Fruit fly (Drosophila melanogaster) whole organism, pupa: ENCODE data around the gene CG7006.

Experiments
- CG10348 ChIP-seq: fragments of 200-800 bp; sonication (Bioruptor generic); IDR thresholded peaks from 2 replicates; pipeline ENCODE4 v1.3.6; 2022; ENCODE audit warnings: missing biosample characterization, missing genetic modification characterization
- CG12605 ChIP-seq: fragments of 200-800 bp; sonication (Bioruptor generic); IDR thresholded peaks from 2 replicates; pipeline ENCODE4 v1.3.6; 2022; ENCODE audit warnings: missing biosample characterization, missing genetic modification characterization
- CG13204 ChIP-seq: fragments of 200-800 bp; sonication (Bioruptor generic); optimal IDR thresholded peaks from 2 replicates; lab custom pipeline; 2018; ENCODE audit warnings: missing biosample characterization, mild to moderate bottlenecking, missing genetic modification characterization, moderate library complexity
- CG14655 ChIP-seq: fragments of 200-800 bp; sonication (Bioruptor generic); optimal IDR thresholded peaks from 3 replicates; lab custom pipeline; 2017; ENCODE audit warnings: mild to moderate bottlenecking, missing biosample characterization, missing genetic modification reagents, missing genetic modification characterization
- CG17806 ChIP-seq: fragments of 200-800 bp; sonication (Bioruptor generic); optimal IDR thresholded peaks from 2 replicates; lab custom pipeline; 2018; ENCODE audit warnings: missing biosample characterization, mild to moderate bottlenecking, missing genetic modification characterization, moderate library complexity
- CG34367 ChIP-seq: fragments of 200-800 bp; sonication (Bioruptor generic); optimal IDR thresholded peaks from 2 replicates; lab custom pipeline; 2018; ENCODE audit warnings: missing biosample characterization, mild to moderate bottlenecking, missing genetic modification characterization
- CG4496 ChIP-seq: fragments of 200-800 bp; sonication (Bioruptor generic); IDR thresholded peaks from 3 replicates; pipeline ENCODE4 v1.3.6; 2022; ENCODE audit warnings: missing biosample characterization, missing genetic modification characterization
- CG8159 ChIP-seq: fragments of 200-800 bp; sonication (Bioruptor generic); optimal IDR thresholded peaks from 3 replicates; lab custom pipeline; 2018; ENCODE audit warnings: missing biosample characterization, mild to moderate bottlenecking, missing genetic modification characterization, moderate library complexity
- CG8301 ChIP-seq: fragments of 200-800 bp; sonication (Bioruptor generic); optimal IDR thresholded peaks from 2 replicates; lab custom pipeline; 2018; ENCODE audit warnings: missing biosample characterization, mild to moderate bottlenecking, missing genetic modification characterization
- CG9948 ChIP-seq: fragments of 200-800 bp; sonication (Bioruptor generic); optimal IDR thresholded peaks from 2 replicates; lab custom pipeline; 2018; ENCODE audit warnings: missing biosample characterization, mild to moderate bottlenecking, missing genetic modification characterization, moderate library complexity
- D1 ChIP-seq: fragments of 200-800 bp; sonication (Bioruptor generic); optimal IDR thresholded peaks from 2 replicates; lab custom pipeline; 2018; ENCODE audit warnings: missing biosample characterization, mild to moderate bottlenecking, missing genetic modification characterization, moderate library complexity
- EcR ChIP-seq: fragments of 200-800 bp; sonication (Bioruptor generic); optimal IDR thresholded peaks from 3 replicates; lab custom pipeline; 2019; ENCODE audit warnings: missing biosample characterization, missing genetic modification characterization, mild to moderate bottlenecking, moderate library complexity, missing genetic modification reagents
- Ets98B ChIP-seq: fragments of 200-800 bp; sonication (Bioruptor generic); IDR thresholded peaks from 2 replicates; pipeline ENCODE4 v1.3.6; 2022; ENCODE audit warnings: missing biosample characterization, missing genetic modification characterization
- Pif1A ChIP-seq: fragments of 200-800 bp; sonication (Bioruptor generic); optimal IDR thresholded peaks from 3 replicates; lab custom pipeline; 2016; ENCODE audit warnings: missing biosample characterization, missing genetic modification characterization
- Pif1B ChIP-seq: fragments of 200-800 bp; sonication (Bioruptor generic); optimal IDR thresholded peaks from 3 replicates; lab custom pipeline; 2016; ENCODE audit warnings: missing biosample characterization, missing genetic modification characterization
- Snoo ChIP-seq: fragments of 200-800 bp; sonication (Bioruptor generic); optimal IDR thresholded peaks from 3 replicates; lab custom pipeline; 2017; ENCODE audit warnings: missing biosample characterization, mild to moderate bottlenecking, missing genetic modification characterization, inconsistent platforms
- fd96Ca ChIP-seq: fragments of 200-800 bp; sonication (Bioruptor generic); IDR thresholded peaks from 3 replicates; pipeline ENCODE4 v1.3.6; 2022; ENCODE audit warnings: missing biosample characterization, missing genetic modification characterization
- gl ChIP-seq: fragments of 200-800 bp; sonication (Bioruptor generic); optimal IDR thresholded peaks from 2 replicates; lab custom pipeline; 2018; ENCODE audit warnings: missing biosample characterization, mild to moderate bottlenecking, missing genetic modification characterization
- rn ChIP-seq: fragments of 200-800 bp; sonication (Bioruptor generic); IDR thresholded peaks from 2 replicates; pipeline ENCODE4 v1.3.6; 2022; ENCODE audit warnings: missing biosample characterization, missing genetic modification characterization

CG7006 gene

DNA sequence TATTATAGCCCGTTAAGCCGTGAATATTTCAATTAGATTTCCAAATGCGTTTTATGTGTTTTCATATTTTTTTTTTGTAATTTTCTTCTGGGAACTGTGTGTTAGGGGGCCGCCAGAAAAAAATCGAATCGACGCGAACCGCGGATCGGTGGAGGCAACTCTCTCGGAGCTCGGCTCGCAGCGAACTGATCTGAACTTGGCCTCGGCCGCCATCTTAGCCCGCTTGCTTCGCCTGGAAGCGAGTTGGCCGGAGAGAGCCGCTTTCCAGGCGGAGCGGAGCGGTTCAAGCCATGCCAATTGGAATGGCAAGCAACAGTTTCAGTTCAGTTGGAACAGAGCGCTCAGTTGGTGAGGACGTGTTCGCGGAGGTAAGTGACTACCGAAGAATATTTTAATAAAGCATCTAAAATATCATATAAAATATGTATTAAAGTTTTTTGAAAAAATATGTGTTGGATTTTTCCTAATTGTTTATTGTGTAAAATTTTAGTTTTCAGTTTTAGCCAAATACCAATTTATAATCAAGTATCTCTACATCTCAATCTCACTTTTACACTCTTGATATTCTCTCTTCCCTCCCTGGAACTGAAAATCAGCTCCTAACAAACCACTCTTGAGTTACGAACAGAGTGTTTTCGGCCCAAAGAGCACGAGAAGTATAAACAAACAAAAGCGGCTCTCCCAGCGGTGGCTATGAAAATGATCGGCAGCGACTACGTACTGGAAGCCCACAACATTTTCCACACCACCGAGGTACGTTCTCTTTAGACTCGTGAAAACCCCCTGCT, 44.2 kb downstream of the CG7006 start, which contains the start of the genes CG31121 and CG11069:
TSS of gene CG31121 (minus strand) at position 187 of the 788 bp plus-strand sequence.
TSS of gene CG11069 (plus strand) at position 324 of the 788 bp plus-strand sequence.
- TF ChIP-seq CG34367, result no peak
- no peak for TF ChIP-seq CG4496 (GFP tag; lab: Robert Waterston, UW)
- no peak for TF ChIP-seq rn
- peak; percentile 19 for TF ChIP-seq CG13204 (GFP tag; lab: Kevin White, UChicago)
- 0 out of 3 replicates have a peak, but pooled peaks have one; percentile 48 for TF ChIP-seq fd96Ca (GFP tag; lab: Robert Waterston, UW)
- TF ChIP-seq Ets98B (GFP tag; lab: Robert Waterston, UW), result peak; percentile 41; the same call in 1 of the 2 replicates
- no peak for TF ChIP-seq CG17806 (tag; lab: Kevin White, UChicago)
- TF ChIP-seq D1 (tag; lab: Kevin White, UChicago), result no peak
- TF ChIP-seq gl (tag; lab: Kevin White, UChicago), result no peak
- peak; percentile 46 for TF ChIP-seq EcR (GFP tag; lab: Kevin White, UChicago)
- TF ChIP-seq CG10348 (GFP tag; lab: Robert Waterston, UW), result no peak

DNA sequence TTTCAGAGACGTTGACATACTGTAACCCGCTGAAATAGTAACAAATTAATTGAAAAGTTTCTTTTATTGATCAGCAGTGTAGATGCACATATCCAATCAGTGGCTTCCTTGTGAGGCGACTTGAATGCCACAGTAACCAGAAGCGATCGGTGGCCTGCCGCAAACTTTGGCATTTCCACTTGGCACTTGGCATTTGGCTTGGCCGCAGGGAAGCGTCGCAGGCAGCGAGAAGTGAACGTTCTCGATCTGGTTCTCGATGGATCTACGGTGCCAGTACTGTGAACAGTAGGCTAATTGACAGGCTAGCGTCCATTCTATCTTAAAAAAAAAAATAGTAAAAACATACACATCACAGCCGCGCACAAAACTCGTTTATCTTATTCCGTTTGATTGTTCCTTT, 50.4 kb downstream of the CG7006 start, which contains the start of gene CG10845:
TSS of gene CG10845 (plus strand) at position 301 of the 400 bp plus-strand sequence.
- TF ChIP-seq Snoo (tag; lab: Kevin White, UChicago) (no peak), CG8301 (tag; lab: Kevin White, UChicago) (no peak), CG12605 (GFP tag; lab: Robert Waterston, UW) (no peak), Pif1B (no peak), rn (no peak), CG34367 (no peak), CG14655 (GFP tag; lab: Kevin White, UChicago) (no peak), CG13204 (GFP tag; lab: Kevin White, UChicago) (no peak), CG8159 (no peak), Pif1A (GFP tag; lab: Kevin White, UChicago) (no peak), fd96Ca (GFP tag; lab: Robert Waterston, UW) (no peak), CG17806 (tag; lab: Kevin White, UChicago) (no peak), CG9948 (tag; lab: Kevin White, UChicago) (no peak), D1 (tag; lab: Kevin White, UChicago) (no peak)
